Fruit fly (Drosophila melanogaster) S2 (cell line): ENCODE data around the gene CG11997.

ENCODE experiments used
- CG8478 ChIP-seq: fragments of >200 bp; optimal IDR thresholded peaks from 2 replicates; lab custom pipeline; 2018
- CTCF ChIP-seq, 2 experiments: fragments of >200 bp; optimal IDR thresholded peaks; 2 replicates each; lab custom pipeline; 2018

CG11997 gene

dm6 chr3R:9177217-9177616 is at the start of gene CG11997:
CG11997 (plus strand) TSS chr3R:9177517.
- TF ChIP-seq CTCF (optimal IDR thresholded peaks at IDR 0.05; lab: Kevin White, UChicago) (no peak), CG8478 (lab: Kevin White, UChicago) (no peak)

DNA sequence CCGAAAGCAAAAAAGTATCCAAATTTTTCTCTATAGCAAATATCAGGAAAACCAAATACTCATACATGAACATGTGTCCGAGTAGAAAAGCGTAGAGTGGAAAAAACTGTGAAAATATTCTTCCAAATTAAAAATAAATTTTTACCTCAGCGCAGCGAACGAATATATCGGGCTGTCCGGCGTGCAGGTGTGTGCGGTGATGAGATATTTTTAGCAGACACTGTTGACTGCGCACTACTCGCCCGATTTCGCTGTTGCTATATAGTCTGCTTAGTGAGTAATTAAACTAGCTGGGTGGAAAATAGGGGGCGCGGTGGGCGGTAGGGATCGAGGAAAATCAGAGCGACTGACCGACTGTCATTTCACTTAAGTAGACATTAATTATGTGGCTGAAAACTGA is 47.1 kb upstream of the CG11997 start:
- TF ChIP-seq CG8478 (lab: Kevin White, UChicago), result no peak
- no peak for TF ChIP-seq CTCF (optimal IDR thresholded peaks at IDR 0.05; lab: Kevin White, UChicago)

DNA sequence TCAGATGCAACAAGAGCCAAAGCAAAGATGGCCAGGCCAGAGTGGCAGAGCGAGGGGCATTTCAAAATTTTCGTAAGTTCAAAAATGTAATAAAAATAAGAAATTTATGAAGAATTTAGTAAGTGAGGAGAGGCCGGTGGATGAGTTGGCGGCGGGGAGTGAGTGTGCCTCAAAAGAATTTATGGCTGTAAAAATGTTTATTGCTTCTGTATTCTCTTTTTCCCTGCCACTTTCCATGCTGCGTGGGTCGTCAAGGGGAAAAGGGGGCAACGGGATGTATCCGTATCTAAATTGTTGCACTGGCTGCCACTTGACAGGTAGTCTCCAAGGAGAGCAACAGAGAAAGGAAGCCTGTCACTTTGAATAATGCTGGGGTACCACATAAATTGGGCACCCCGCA is 45.9 kb upstream of the CG11997 start:
- TF ChIP-seq CTCF (optimal IDR thresholded peaks at IDR 0.05; lab: Kevin White, UChicago) (no peak), CG8478 (lab: Kevin White, UChicago) (no peak)

DNA sequence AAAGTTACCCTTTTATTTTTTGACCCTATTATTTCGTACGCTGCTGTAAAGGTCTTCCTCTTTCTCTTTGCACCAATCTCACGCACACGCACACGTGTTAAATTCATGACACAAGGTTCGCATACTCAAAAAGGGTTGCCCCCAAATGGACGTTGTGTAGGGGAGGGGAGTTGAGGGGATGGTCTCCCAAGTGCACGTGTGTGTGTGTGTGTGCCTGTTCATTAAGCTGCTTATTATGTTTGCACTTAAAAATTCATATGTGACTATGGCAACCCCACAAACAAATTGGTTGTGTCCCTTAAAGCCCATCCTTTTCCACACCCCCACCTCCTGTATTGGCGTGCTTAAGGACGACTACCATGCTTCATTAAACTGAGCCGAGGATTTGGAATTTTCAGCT is 44.1 kb upstream of the CG11997 start:
- TF ChIP-seq CG8478 (lab: Kevin White, UChicago) (no peak), CTCF (optimal IDR thresholded peaks at IDR 0.05; lab: Kevin White, UChicago) (no peak)

- TF ChIP-seq CTCF (optimal IDR thresholded peaks at IDR 0.05; lab: Kevin White, UChicago), result no peak
- TF ChIP-seq CG8478 (lab: Kevin White, UChicago), result no peak
Measured at dm6 chr3R:9135141-9135540, 42.2 kb upstream of the CG11997 start.

dm6 chr3R:9138234-9138633 is 39.1 kb upstream of the CG11997 start:
- TF ChIP-seq CG8478 (lab: Kevin White, UChicago), result no peak

- TF ChIP-seq CTCF (optimal IDR thresholded peaks at IDR 0.05; lab: Kevin White, UChicago), result no peak
- no peak for TF ChIP-seq CG8478 (lab: Kevin White, UChicago)
Measured at dm6 chr3R:9140165-9140564, 37.2 kb upstream of the CG11997 start.

- TF ChIP-seq CTCF (optimal IDR thresholded peaks at IDR 0.05; lab: Kevin White, UChicago) (no peak), CG8478 (lab: Kevin White, UChicago) (no peak)
Measured at dm6 chr3R:9140914-9141313, 36.4 kb upstream of the CG11997 start.

DNA sequence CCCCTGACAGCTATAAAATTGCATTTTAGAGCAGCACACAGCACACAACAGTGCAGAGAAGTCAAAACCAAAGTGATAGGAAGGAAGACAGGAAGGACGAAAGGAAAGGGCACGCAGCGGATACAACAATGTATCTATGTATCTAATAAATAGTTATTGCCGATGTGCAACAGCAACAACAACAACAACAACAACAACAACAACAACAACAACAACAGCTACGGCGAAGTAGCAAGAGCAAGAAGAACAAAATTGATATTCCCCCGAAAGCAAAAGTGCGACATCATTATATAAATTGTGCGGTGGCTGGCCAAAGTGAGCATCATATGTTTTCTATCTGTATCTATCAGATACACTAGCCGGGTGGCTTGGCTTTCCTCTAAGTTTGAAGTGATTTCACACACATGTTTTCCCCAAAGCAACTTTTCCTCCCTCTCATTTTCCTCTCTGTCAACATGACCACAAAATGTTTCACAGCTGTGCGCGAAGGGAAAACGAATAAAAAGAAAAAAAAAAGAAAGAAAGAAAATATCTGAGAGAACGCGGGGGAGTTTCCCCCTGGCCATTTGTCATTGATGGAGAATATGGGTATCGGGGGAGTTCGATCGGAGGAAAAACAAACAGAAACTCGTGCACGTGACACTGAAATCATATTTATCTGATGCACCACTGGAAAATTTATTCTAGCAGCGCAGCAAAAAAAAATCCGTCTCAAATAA is 33.2 kb upstream of the CG11997 start:
- TF ChIP-seq CTCF (optimal IDR thresholded peaks at IDR 0.05; lab: Kevin White, UChicago) (no peak), CG8478 (lab: Kevin White, UChicago) (no peak)

dm6 chr3R:9145098-9145497 is 32.2 kb upstream of the CG11997 start:
- TF ChIP-seq CTCF (optimal IDR thresholded peaks at IDR 0.05; lab: Kevin White, UChicago), result no peak
- no peak for TF ChIP-seq CG8478 (lab: Kevin White, UChicago)

DNA sequence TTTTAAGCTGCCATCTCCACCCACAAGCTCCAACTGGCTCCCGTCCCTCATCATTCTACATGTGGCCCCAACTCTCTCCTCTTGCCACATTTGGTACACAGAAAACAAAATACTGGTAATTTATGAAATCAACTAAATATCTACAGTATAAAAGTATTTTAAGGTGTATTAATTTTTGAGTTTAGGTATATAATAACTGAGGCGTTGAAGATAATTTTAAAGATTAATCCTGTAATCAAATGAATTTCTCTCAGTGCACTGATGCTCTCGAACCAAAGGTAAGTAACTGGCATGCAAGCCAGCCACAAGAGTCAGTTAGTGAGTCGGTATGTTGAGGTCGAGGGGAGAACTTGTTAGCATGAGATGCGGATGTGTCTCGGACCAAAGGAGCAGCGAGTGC is 29.9 kb upstream of the CG11997 start:
- TF ChIP-seq CTCF (optimal IDR thresholded peaks at IDR 0.05; lab: Kevin White, UChicago), result no peak
- TF ChIP-seq CG8478 (lab: Kevin White, UChicago), result no peak

- TF ChIP-seq CG8478 (lab: Kevin White, UChicago) (no peak), CTCF (optimal IDR thresholded peaks at IDR 0.05; lab: Kevin White, UChicago) (no peak)
Measured at dm6 chr3R:9149799-9150198, 27.5 kb upstream of the CG11997 start.

DNA sequence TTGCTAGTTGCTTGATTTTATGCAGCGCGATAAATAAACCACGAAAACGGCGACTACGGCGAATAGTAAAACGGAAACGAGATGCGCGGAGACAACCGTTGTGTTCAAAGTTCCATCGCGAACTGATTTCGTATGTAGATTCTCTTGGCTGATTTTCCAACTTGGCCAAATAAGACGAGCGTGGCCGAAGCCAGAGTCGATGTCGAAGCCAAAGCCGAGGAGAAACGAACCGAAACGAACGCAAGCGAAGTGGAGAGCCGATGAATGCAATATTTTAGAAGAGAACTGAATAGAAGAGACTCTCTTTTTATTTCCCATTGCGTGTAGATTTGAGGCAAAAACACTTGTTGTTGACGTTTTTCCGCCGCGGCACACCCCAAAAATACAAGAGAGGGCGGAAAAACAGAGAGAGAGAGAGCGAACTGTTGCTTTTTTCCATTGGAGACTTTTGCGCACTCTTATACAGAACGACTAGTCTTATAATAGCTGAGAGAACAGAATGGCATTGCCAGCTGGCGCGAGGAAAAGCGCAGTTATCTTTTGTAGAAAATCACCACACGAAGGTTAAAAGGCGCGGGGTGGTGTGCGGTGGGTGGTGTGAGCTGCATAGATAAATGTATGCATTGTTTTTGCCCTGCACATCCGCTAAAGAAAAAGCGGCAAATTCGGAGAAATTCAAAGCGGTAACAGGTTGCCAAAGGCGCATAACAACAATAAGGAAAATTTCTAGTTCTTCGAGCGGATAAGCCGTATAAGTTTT is 19.3 kb upstream of the CG11997 start:
- no peak for TF ChIP-seq CTCF (optimal IDR thresholded peaks at IDR 0.05; lab: Kevin White, UChicago)
- TF ChIP-seq CG8478 (lab: Kevin White, UChicago), result no peak

DNA sequence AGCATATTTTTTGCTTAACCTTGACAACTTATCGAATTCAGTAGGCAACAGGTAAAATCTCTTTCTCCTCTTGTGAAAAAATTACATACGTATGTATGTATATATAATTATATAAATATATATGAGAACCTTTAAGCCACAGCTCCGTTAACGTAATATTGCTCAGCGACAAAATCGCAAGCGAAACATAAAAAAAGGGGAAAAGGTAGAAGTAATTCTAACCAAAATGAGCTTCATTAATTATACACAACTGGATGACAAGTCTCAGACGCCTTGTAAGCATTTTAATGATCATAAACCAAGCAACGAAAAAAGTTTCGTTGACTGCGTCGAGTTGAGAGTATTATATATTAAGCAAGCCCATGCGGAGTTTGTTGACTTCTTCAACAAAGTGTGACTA is 18.4 kb upstream of the CG11997 start:
- TF ChIP-seq CTCF (optimal IDR thresholded peaks at IDR 0.05; lab: Kevin White, UChicago) (no peak), CG8478 (lab: Kevin White, UChicago) (no peak)

- no peak for TF ChIP-seq CG8478 (lab: Kevin White, UChicago)
- TF ChIP-seq CTCF (optimal IDR thresholded peaks at IDR 0.05; lab: Kevin White, UChicago), result no peak
Measured at dm6 chr3R:9159756-9160383, 17.4 kb upstream of the CG11997 start.
